Worm (Caenorhabditis elegans): ENCODE measurements around the gene Y49A3A.3.

Gene Y49A3A.3

ce11 chrV:14347234-14347826 lies 6.9 kb upstream of the Y49A3A.3 start, which contains the start of gene cept-2 (continued):
- TF ChIP-seq ceh-27 (GFP tag; optimal IDR thresholded peaks at IDR 0.05) (peak; percentile 81), rcor-1 (GFP tag; IDR thresholded peaks at IDR 0.05) (peak; percentile 69), nhr-90 (tag; optimal IDR thresholded peaks at IDR 0.05) (no peak), mxl-1 (tag; optimal IDR thresholded peaks at IDR 0.05) (no peak), ztf-6 (GFP tag; IDR thresholded peaks at IDR 0.05) (no peak), K12H6.12 (tag; optimal IDR thresholded peaks at IDR 0.05) (peak; percentile 88)

ce11 chrV:14350498-14350897 lies 3.7 kb upstream of the Y49A3A.3 start:
- TF ChIP-seq dox-1 (GFP tag; IDR thresholded peaks at IDR 0.05), result no peak
- TF ChIP-seq ceh-27 (GFP tag; optimal IDR thresholded peaks at IDR 0.05), result no peak
- TF ChIP-seq ccch-3 (GFP tag; optimal IDR thresholded peaks at IDR 0.05), result no peak
- no peak for TF ChIP-seq zfh-2 (GFP tag; conservative IDR thresholded peaks at IDR 0.05)
- TF ChIP-seq tbx-9 (tag; optimal IDR thresholded peaks at IDR 0.05; ENCODE audit: borderline replicate concordance), result no peak
- TF ChIP-seq egl-18 (GFP tag; IDR thresholded peaks at IDR 0.05), result no peak
- TF ChIP-seq nhr-80 (tag; optimal IDR thresholded peaks at IDR 0.05), result no peak
- TF ChIP-seq let-526 (GFP tag; IDR thresholded peaks at IDR 0.05), result no peak
- TF ChIP-seq lsl-1 (GFP tag; optimal IDR thresholded peaks at IDR 0.05), result peak; percentile 63
- peak; percentile 67 for TF ChIP-seq F33H1.4 (GFP tag; IDR thresholded peaks at IDR 0.05)
- TF ChIP-seq ztf-18 (tag; optimal IDR thresholded peaks at IDR 0.05), result no peak
- TF ChIP-seq ztf-25 (GFP tag; IDR thresholded peaks at IDR 0.05), result 0 out of 2 replicates have a peak, but pooled peaks have one; percentile 19
- TF ChIP-seq nhr-90 (tag; optimal IDR thresholded peaks at IDR 0.05), result no peak
- TF ChIP-seq lsy-27 (tag; optimal IDR thresholded peaks at IDR 0.05; ENCODE audit: borderline replicate concordance, insufficient read depth), result no peak
- no peak for TF ChIP-seq somi-1 (GFP tag; optimal IDR thresholded peaks at IDR 0.05)
- TF ChIP-seq T07F8.4 (tag; optimal IDR thresholded peaks at IDR 0.05), result no peak
- TF ChIP-seq nhr-179 (tag; optimal IDR thresholded peaks at IDR 0.05), result no peak
- no peak for TF ChIP-seq ztf-3 (GFP tag; optimal IDR thresholded peaks at IDR 0.05)
- no peak for TF ChIP-seq snpc-4 (GFP tag; optimal IDR thresholded peaks at IDR 0.05)
- TF ChIP-seq snpc-4 (tag; optimal IDR thresholded peaks at IDR 0.05), result no peak
- TF ChIP-seq madf-6 (GFP tag; IDR thresholded peaks at IDR 0.05), result peak; percentile 62
- no peak for TF ChIP-seq lin-54 (GFP tag; optimal IDR thresholded peaks at IDR 0.05)
- peak; percentile 13; the same call in 1 of the 2 replicates for TF ChIP-seq D2030.7 (GFP tag; IDR thresholded peaks at IDR 0.05)
- TF ChIP-seq lin-26 (GFP tag; IDR thresholded peaks at IDR 0.05), result peak; percentile 17; the same call in 1 of the 2 replicates
- TF ChIP-seq nhr-120 (GFP tag; IDR thresholded peaks at IDR 0.05), result no peak
- TF ChIP-seq F22D6.2 (tag; optimal IDR thresholded peaks at IDR 0.05), result no peak
- TF ChIP-seq attf-6 (GFP tag; IDR thresholded peaks at IDR 0.05), result 0 out of 2 replicates have a peak, but pooled peaks have one; percentile 35
- TF ChIP-seq bed-2 (GFP tag; IDR thresholded peaks at IDR 0.05), result no peak
- TF ChIP-seq F23B12.7 (tag; optimal IDR thresholded peaks at IDR 0.05; ENCODE audit: insufficient read depth), result no peak
- TF ChIP-seq sea-2 (GFP tag; IDR thresholded peaks at IDR 0.05), result no peak
- TF ChIP-seq F49E8.2 (tag; optimal IDR thresholded peaks at IDR 0.05; ENCODE audit: insufficient read depth), result no peak
- TF ChIP-seq Y79H2A.3 (GFP tag; conservative IDR thresholded peaks at IDR 0.05), result no peak
- no peak for TF ChIP-seq attf-5 (GFP tag; optimal IDR thresholded peaks at IDR 0.05)
- no peak for TF ChIP-seq ztf-28 (GFP tag; IDR thresholded peaks at IDR 0.05)
- no peak for TF ChIP-seq him-1 (tag; optimal IDR thresholded peaks at IDR 0.05)
- 0 out of 2 replicates have a peak, but pooled peaks have one; percentile 19 for TF ChIP-seq pbrm-1 (GFP tag; IDR thresholded peaks at IDR 0.05)
- TF ChIP-seq ZK185.1 (tag; optimal IDR thresholded peaks at IDR 0.05; ENCODE audit: poor library complexity, severe bottlenecking), result no peak
- TF ChIP-seq F37B4.10 (GFP tag; IDR thresholded peaks at IDR 0.05), result no peak
- no peak for TF ChIP-seq dpl-1 (GFP tag; optimal IDR thresholded peaks at IDR 0.05)
- no peak for TF ChIP-seq hrde-1 (tag; optimal IDR thresholded peaks at IDR 0.05; ENCODE audit: borderline replicate concordance)
- peak; percentile 25 for TF ChIP-seq snpc-3.4 (tag; optimal IDR thresholded peaks at IDR 0.05)
- no peak for TF ChIP-seq ekl-4 (GFP tag; IDR thresholded peaks at IDR 0.05)

Data from whole organism, young adult.